Fruit fly (Drosophila melanogaster): ENCODE measurements around the gene Spn28F.

The Spn28F gene

DNA sequence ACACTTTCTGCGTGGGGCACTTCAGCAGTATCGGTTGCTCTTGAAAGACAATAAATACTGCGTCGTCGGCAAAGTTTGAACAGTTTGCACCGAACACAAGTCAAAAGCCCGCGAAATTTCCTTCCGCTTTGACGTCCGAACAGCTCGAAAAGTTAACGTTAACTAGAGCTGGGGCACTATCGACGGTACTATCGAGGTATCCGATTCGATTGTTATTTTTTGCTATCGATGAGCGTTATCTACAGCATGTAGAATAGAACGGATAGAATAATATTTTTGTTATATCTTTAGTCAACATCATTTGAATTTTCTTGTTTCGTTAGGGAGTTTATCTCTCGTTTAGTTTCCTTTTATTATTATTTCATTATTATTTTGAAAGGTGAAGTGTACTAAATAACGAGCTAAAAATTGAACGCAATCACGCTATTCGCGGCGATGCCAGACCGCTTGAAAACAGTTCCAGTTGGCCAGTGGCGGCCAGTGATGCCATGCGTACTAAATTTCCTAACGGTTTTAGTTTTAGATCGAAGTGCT is 1.8 kb downstream of the Spn28F start, which contains the start of gene Pvr (continued):
- TF ChIP-seq hbn (GFP tag; IDR thresholded peaks at IDR 0.05; ENCODE audit: partially characterized antibody), result peak; percentile 96
- no peak for TF ChIP-seq disco-r (GFP tag; optimal IDR thresholded peaks at IDR 0.05)
- no peak for TF ChIP-seq chif (GFP tag; optimal IDR thresholded peaks at IDR 0.05)
- TF ChIP-seq chn (GFP tag; optimal IDR thresholded peaks at IDR 0.05), result no peak
- no peak for TF ChIP-seq caup (GFP tag; optimal IDR thresholded peaks at IDR 0.05; ENCODE audit: severe bottlenecking)
- TF ChIP-seq her (GFP tag; optimal IDR thresholded peaks at IDR 0.05), result no peak
- no peak for TF ChIP-seq CG3407 (GFP tag; optimal IDR thresholded peaks at IDR 0.05)
- no peak for TF ChIP-seq zfh2 (GFP tag; optimal IDR thresholded peaks at IDR 0.05)
- no peak for TF ChIP-seq sim (GFP tag; IDR thresholded peaks at IDR 0.05)
- TF ChIP-seq salm (tag; optimal IDR thresholded peaks at IDR 0.05), result no peak
- peak; percentile 94 for TF ChIP-seq chinmo (GFP tag; IDR thresholded peaks at IDR 0.05; ENCODE audit: partially characterized antibody)
- TF ChIP-seq CG4730 (GFP tag; IDR thresholded peaks at IDR 0.05), result no peak
- no peak for TF ChIP-seq Vsx1 (GFP tag; optimal IDR thresholded peaks at IDR 0.05)
- TF ChIP-seq odd (GFP tag; optimal IDR thresholded peaks at IDR 0.05), result no peak
- no peak for TF ChIP-seq CG11696 (GFP tag; IDR thresholded peaks at IDR 0.05)
- no peak for TF ChIP-seq CG8944 (GFP tag; optimal IDR thresholded peaks at IDR 0.05)
- no peak for TF ChIP-seq CG17912 (GFP tag; optimal IDR thresholded peaks at IDR 0.05)
- TF ChIP-seq CG18011 (GFP tag; optimal IDR thresholded peaks at IDR 0.05), result no peak
- TF ChIP-seq emc (GFP tag; optimal IDR thresholded peaks at IDR 0.05), result no peak
- no peak for TF ChIP-seq CG18619 (GFP tag; optimal IDR thresholded peaks at IDR 0.05)
- TF ChIP-seq CG11560 (tag; IDR thresholded peaks at IDR 0.05), result no peak; the same call in 2 of the 3 replicates
- TF ChIP-seq ERR (GFP tag; optimal IDR thresholded peaks at IDR 0.05), result no peak
- TF ChIP-seq Mrtf (GFP tag; IDR thresholded peaks at IDR 0.05), result no peak
- TF ChIP-seq otp (GFP tag; IDR thresholded peaks at IDR 0.05), result 0 out of 3 replicates have a peak, but pooled peaks have one; percentile 8
- TF ChIP-seq CG6654 (GFP tag; optimal IDR thresholded peaks at IDR 0.05), result no peak
- TF ChIP-seq CG14710 (tag; optimal IDR thresholded peaks at IDR 0.05), result peak; percentile 86
- TF ChIP-seq CG31365 (tag; optimal IDR thresholded peaks at IDR 0.05), result no peak
- no peak for TF ChIP-seq CG10462 (GFP tag; optimal IDR thresholded peaks at IDR 0.05)
- no peak for TF ChIP-seq HmgZ (tag; optimal IDR thresholded peaks at IDR 0.05)
- no peak for TF ChIP-seq twi (tag; optimal IDR thresholded peaks at IDR 0.05)
- TF ChIP-seq HmgD (GFP tag; optimal IDR thresholded peaks at IDR 0.05), result no peak
- TF ChIP-seq so (GFP tag; IDR thresholded peaks at IDR 0.05), result peak; percentile 68; the same call in 1 of the 3 replicates
- TF ChIP-seq HLH3B (GFP tag; IDR thresholded peaks at IDR 0.05), result no peak
- TF ChIP-seq Myb (GFP tag; optimal IDR thresholded peaks at IDR 0.05), result peak; percentile 97
- TF ChIP-seq sr (GFP tag; IDR thresholded peaks at IDR 0.05), result no peak
- no peak for TF ChIP-seq CG2678 (tag; optimal IDR thresholded peaks at IDR 0.05)
- TF ChIP-seq vnd (GFP tag; IDR thresholded peaks at IDR 0.05; ENCODE audit: partially characterized antibody), result peak; percentile 89
- TF ChIP-seq B-H2 (GFP tag; optimal IDR thresholded peaks at IDR 0.05), result no peak
- TF ChIP-seq CG10209 (GFP tag; optimal IDR thresholded peaks at IDR 0.05), result no peak
- no peak for TF ChIP-seq CG1233 (GFP tag; optimal IDR thresholded peaks at IDR 0.05)
- no peak for TF ChIP-seq CG9817 (tag; optimal IDR thresholded peaks at IDR 0.05)
- no peak for TF ChIP-seq ftz-f1 (GFP tag; optimal IDR thresholded peaks at IDR 0.05)
- TF ChIP-seq CHES-1-like (GFP tag; optimal IDR thresholded peaks at IDR 0.05), result no peak
- TF ChIP-seq CG10267 (tag; optimal IDR thresholded peaks at IDR 0.05), result peak; percentile 42
- peak; percentile 67 for TF ChIP-seq trem (tag; optimal IDR thresholded peaks at IDR 0.05)
- no peak for TF ChIP-seq Asciz (GFP tag; optimal IDR thresholded peaks at IDR 0.05)
- TF ChIP-seq dm (GFP tag; optimal IDR thresholded peaks at IDR 0.05), result no peak
- TF ChIP-seq Pdp1 (GFP tag; optimal IDR thresholded peaks at IDR 0.05), result no peak
- TF ChIP-seq eyg (GFP tag; optimal IDR thresholded peaks at IDR 0.05), result no peak
- no peak for TF ChIP-seq sens-2 (GFP tag; IDR thresholded peaks at IDR 0.05)
- no peak for TF ChIP-seq CG11504 (tag; optimal IDR thresholded peaks at IDR 0.05)
